Worm (Caenorhabditis elegans) whole organism, L2 larva: Measurements from ENCODE around the gene F21C10.9.

Source experiments
- ceh-16 ChIP-seq: fragments of 150-350 bp; optimal IDR thresholded peaks from 2 replicates; lab custom pipeline; 2014; ENCODE audit warnings: missing biosample characterization, missing genetic modification characterization
- fos-1 ChIP-seq: fragments of 150-350 bp; optimal IDR thresholded peaks from 2 replicates; lab custom pipeline; 2014; ENCODE audit warnings: missing biosample characterization, missing genetic modification characterization
- lin-11 ChIP-seq: fragments of 150-350 bp; sonication (generic microtip); optimal IDR thresholded peaks from 2 replicates; lab custom pipeline; 2014; ENCODE audit warnings: missing biosample characterization, missing genetic modification characterization, inconsistent platforms, mixed read lengths
- nhr-77 ChIP-seq: fragments of 150-350 bp; optimal IDR thresholded peaks from 2 replicates; lab custom pipeline; 2014; ENCODE audit warnings: missing biosample characterization, missing genetic modification characterization
- peb-1 ChIP-seq: fragments of 150-350 bp; optimal IDR thresholded peaks from 2 replicates; lab custom pipeline; 2014; ENCODE audit warnings: missing biosample characterization, missing genetic modification characterization
- snpc-4 ChIP-seq: fragments of 150-350 bp; optimal IDR thresholded peaks from 2 replicates; lab custom pipeline; 2014; ENCODE audit warnings: missing biosample characterization, missing genetic modification characterization
- unc-39 ChIP-seq: fragments of 150-350 bp; optimal IDR thresholded peaks from 2 replicates; lab custom pipeline; 2014; ENCODE audit warnings: missing biosample characterization, missing genetic modification characterization

DNA sequence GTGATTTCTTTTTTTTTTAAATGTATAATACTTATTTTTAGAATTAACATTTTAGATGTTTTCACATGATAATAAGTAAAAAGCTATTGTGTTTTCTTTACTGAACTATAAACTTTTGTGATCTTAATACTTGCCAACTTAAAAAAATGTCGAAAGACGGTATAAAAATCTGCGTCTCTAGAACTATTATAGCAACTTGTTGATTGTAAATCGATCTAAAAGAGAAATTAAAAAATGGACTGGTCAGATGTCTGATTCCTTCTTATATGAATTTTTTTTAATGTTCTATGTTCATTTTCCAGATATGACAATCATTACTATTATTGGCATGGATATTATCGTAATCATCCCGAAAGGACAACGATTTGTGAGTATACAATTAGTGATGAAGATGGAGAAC, 29.3 kb upstream of the F21C10.9 start, which contains the start of gene F21C10.3:
- TF ChIP-seq snpc-4 = no peak
- TF ChIP-seq nhr-77 (tag; lab: Kevin White, UChicago) = no peak
- TF ChIP-seq fos-1 (tag; lab: Kevin White, UChicago) = no peak
- TF ChIP-seq lin-11 (tag; lab: Kevin White, UChicago) = no peak
- no peak for TF ChIP-seq peb-1 (tag; lab: Kevin White, UChicago)
- TF ChIP-seq unc-39 (tag; lab: Kevin White, UChicago) = no peak
- TF ChIP-seq ceh-16 (tag; lab: Kevin White, UChicago) = no peak
